Fruit fly (Drosophila melanogaster) S2 (cell line): ENCODE measurements around the gene Ype.
A peak's percentile ranks its signal among the peaks of the same experiment; 100 is the strongest.

ENCODE experiments used
- CG8478 ChIP-seq: fragments of >200 bp; optimal IDR thresholded peaks from 2 replicates; lab custom pipeline; 2018
- CTCF ChIP-seq, 2 experiments: fragments of >200 bp; optimal IDR thresholded peaks; 2 replicates each; lab custom pipeline; 2018

Ype gene

dm6 chrX:13373239-13374153 lies 13.7 kb downstream of the Ype start:
- TF ChIP-seq CG8478 (lab: Kevin White, UChicago) (no peak), CTCF (optimal IDR thresholded peaks at IDR 0.05; lab: Kevin White, UChicago) (peak in 1 of 2 experiments; percentile 4)

- TF ChIP-seq CTCF (optimal IDR thresholded peaks at IDR 0.05; lab: Kevin White, UChicago): no peak
- no peak for TF ChIP-seq CG8478 (lab: Kevin White, UChicago)
These were observed 14.7 kb downstream of the Ype start for dm6 chrX:13372512-13372911.

dm6 chrX:13371704-13372049 lies 15.5 kb downstream of the Ype start:
- no peak for TF ChIP-seq CTCF (optimal IDR thresholded peaks at IDR 0.05; lab: Kevin White, UChicago)
- no peak for TF ChIP-seq CG8478 (lab: Kevin White, UChicago)

dm6 chrX:13370826-13371703 lies 16.2 kb downstream of the Ype start:
- no peak for TF ChIP-seq CTCF (optimal IDR thresholded peaks at IDR 0.05; lab: Kevin White, UChicago)
- no peak for TF ChIP-seq CG8478 (lab: Kevin White, UChicago)

dm6 chrX:13370306-13370705 lies 16.9 kb downstream of the Ype start, which contains the start of gene CG1640:
Gene CG1640, plus strand, starts transcription at chrX:13370606.
- TF ChIP-seq CTCF (optimal IDR thresholded peaks at IDR 0.05; lab: Kevin White, UChicago) (no peak), CG8478 (lab: Kevin White, UChicago) (no peak)

- TF ChIP-seq CTCF (optimal IDR thresholded peaks at IDR 0.05; lab: Kevin White, UChicago) (no peak), CG8478 (lab: Kevin White, UChicago) (no peak)
These were observed 17.8 kb downstream of the Ype start for dm6 chrX:13369438-13369837.

- TF ChIP-seq CG8478 (lab: Kevin White, UChicago) (no peak), CTCF (optimal IDR thresholded peaks at IDR 0.05; lab: Kevin White, UChicago) (no peak)
These were observed 19.1 kb downstream of the Ype start, which contains the start of gene dmrt11E for dm6 chrX:13368149-13368548. Gene dmrt11E, plus strand, starts transcription at chrX:13368191.

- TF ChIP-seq CTCF (optimal IDR thresholded peaks at IDR 0.05; lab: Kevin White, UChicago): no peak
These were observed 28.3 kb downstream of the Ype start, which contains the start of gene Syt12 for dm6 chrX:13358948-13359347. Gene Syt12, plus strand, starts transcription at chrX:13359248.

dm6 chrX:13358240-13358799 lies 28.9 kb downstream of the Ype start:
- TF ChIP-seq CG8478 (lab: Kevin White, UChicago) (no peak), CTCF (optimal IDR thresholded peaks at IDR 0.05; lab: Kevin White, UChicago) (no peak)

- TF ChIP-seq CG8478 (lab: Kevin White, UChicago) (no peak), CTCF (optimal IDR thresholded peaks at IDR 0.05; lab: Kevin White, UChicago) (no peak)
These were observed 40.2 kb downstream of the Ype start for dm6 chrX:13346998-13347397.

- no peak for TF ChIP-seq CG8478 (lab: Kevin White, UChicago)
- TF ChIP-seq CTCF (optimal IDR thresholded peaks at IDR 0.05; lab: Kevin White, UChicago): no peak
These were observed 41.9 kb downstream of the Ype start for dm6 chrX:13345327-13345726.

dm6 chrX:13338113-13338512 lies 49.1 kb downstream of the Ype start, which contains the start of gene CG15747:
Gene CG15747, plus strand, starts transcription at chrX:13338318.
- TF ChIP-seq CG8478 (lab: Kevin White, UChicago) (no peak), CTCF (optimal IDR thresholded peaks at IDR 0.05; lab: Kevin White, UChicago) (peak in 1 of 2 experiments; percentile 12)

dm6 chrX:13337454-13337853 lies 49.8 kb downstream of the Ype start, which contains the start of gene RpS15Aa:
Gene RpS15Aa, minus strand, starts transcription at chrX:13337705.
- TF ChIP-seq CG8478 (lab: Kevin White, UChicago) (no peak), CTCF (optimal IDR thresholded peaks at IDR 0.05; lab: Kevin White, UChicago) (peak; percentile 25 to 44)
